Fruit fly (Drosophila melanogaster): Measurements from ENCODE around the gene CG11586.

The CG11586 gene

DNA sequence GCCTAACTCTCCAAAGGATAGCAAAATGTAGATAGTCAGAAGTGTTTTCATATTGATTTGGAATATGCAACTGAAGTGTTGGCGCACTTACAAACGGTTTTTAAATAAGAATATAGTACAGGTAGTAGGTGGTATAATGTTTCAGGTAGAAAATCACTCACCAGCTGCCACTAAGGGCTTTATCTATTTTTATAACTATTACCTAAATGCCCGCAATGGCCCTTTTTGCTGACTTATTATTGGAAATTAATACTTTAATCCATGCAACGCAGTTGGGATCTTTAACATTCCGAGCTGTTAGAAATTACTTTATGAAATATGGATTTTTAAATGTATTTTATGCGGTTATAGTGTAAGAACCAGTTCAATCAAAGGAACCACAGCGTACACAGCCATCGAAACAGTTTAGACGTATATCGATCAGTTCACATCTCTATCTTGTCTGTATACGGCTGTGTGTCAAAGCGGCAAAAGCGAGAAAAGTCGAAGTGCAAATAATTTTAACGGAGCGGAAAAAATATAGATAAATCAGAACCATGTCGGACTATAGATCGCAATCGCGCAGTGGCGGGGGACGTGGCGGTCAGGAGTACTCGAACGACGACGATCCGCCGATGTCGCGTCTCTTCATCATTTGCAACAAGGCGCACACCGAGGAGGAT, 21.3 kb upstream of the CG11586 start, which contains the start of the genes srw and CG1316 (continued):
- TF ChIP-seq pros (GFP tag; optimal IDR thresholded peaks at IDR 0.05) (no peak), YL-1 (GFP tag; optimal IDR thresholded peaks at IDR 0.05) (peak; percentile 82), CG7928 (GFP tag; optimal IDR thresholded peaks at IDR 0.05) (peak; percentile 29), CG6683 (GFP tag; optimal IDR thresholded peaks at IDR 0.05) (no peak), CG15011 (GFP tag; optimal IDR thresholded peaks at IDR 0.05) (no peak), ab (GFP tag; optimal IDR thresholded peaks at IDR 0.05) (no peak), CG8359 (GFP tag; optimal IDR thresholded peaks at IDR 0.05; ENCODE audit: borderline replicate concordance) (no peak), Doc3 (GFP tag; IDR thresholded peaks at IDR 0.05; ENCODE audit: partially characterized antibody) (0 out of 3 replicates have a peak, but pooled peaks have one; percentile 16), wek (GFP tag; optimal IDR thresholded peaks at IDR 0.05) (no peak), insv (GFP tag; optimal IDR thresholded peaks at IDR 0.05) (no peak), bsh (GFP tag; optimal IDR thresholded peaks at IDR 0.05) (no peak), Optix (GFP tag; IDR thresholded peaks at IDR 0.05) (0 out of 3 replicates have a peak, but pooled peaks have one; percentile 21), unc-4 (GFP tag; IDR thresholded peaks at IDR 0.05; ENCODE audit: partially characterized antibody) (0 out of 2 replicates have a peak, but pooled peaks have one; percentile 39), CG13123 (GFP tag; optimal IDR thresholded peaks at IDR 0.05) (no peak), hb (GFP tag; IDR thresholded peaks at IDR 0.05; ENCODE audit: partially characterized antibody) (no peak), gsb-n (tag; optimal IDR thresholded peaks at IDR 0.05) (no peak), CG6689 (GFP tag; IDR thresholded peaks at IDR 0.05) (no peak), pnt (GFP tag; optimal IDR thresholded peaks at IDR 0.05) (no peak), gfzf (GFP tag; optimal IDR thresholded peaks at IDR 0.05) (peak; percentile 12), CG16779 (GFP tag; IDR thresholded peaks at IDR 0.05) (no peak), nerfin-1 (tag; optimal IDR thresholded peaks at IDR 0.05) (no peak), bcd (GFP tag; optimal IDR thresholded peaks at IDR 0.05) (no peak), kni (GFP tag; optimal IDR thresholded peaks at IDR 0.05) (no peak), CG33557 (GFP tag; optimal IDR thresholded peaks at IDR 0.05) (no peak), NC2α (GFP tag; optimal IDR thresholded peaks at IDR 0.05) (no peak), Fer3 (tag; optimal IDR thresholded peaks at IDR 0.05) (no peak), MBD-R2 (GFP tag; IDR thresholded peaks at IDR 0.05) (peak; percentile 75), tin (GFP tag; optimal IDR thresholded peaks at IDR 0.05) (no peak), trh (GFP tag; optimal IDR thresholded peaks at IDR 0.05) (no peak)

dm6 chr3L:4282627-4283026, 20.4 kb upstream of the CG11586 start, which contains the start of gene CG11583:
TSS of gene CG11583 (minus strand) at chr3L:4282817.
- TF ChIP-seq sqz (GFP tag; optimal IDR thresholded peaks at IDR 0.05) (no peak), fd64A (GFP tag; optimal IDR thresholded peaks at IDR 0.05) (no peak), gsb (GFP tag; IDR thresholded peaks at IDR 0.05) (no peak), MBD-R2 (GFP tag; IDR thresholded peaks at IDR 0.05) (peak; percentile 89), CG12769 (tag; optimal IDR thresholded peaks at IDR 0.05) (no peak), CG9609 (GFP tag; optimal IDR thresholded peaks at IDR 0.05) (peak; percentile 38), Ets97D (GFP tag; optimal IDR thresholded peaks at IDR 0.05) (peak; percentile 86), en (GFP tag; optimal IDR thresholded peaks at IDR 0.05) (peak; percentile 4), Ravus (GFP tag; IDR thresholded peaks at IDR 0.05) (no peak), NC2β (GFP tag; optimal IDR thresholded peaks at IDR 0.05) (peak; percentile 57), CG6854 (GFP tag; optimal IDR thresholded peaks at IDR 0.05) (no peak), twi (tag; optimal IDR thresholded peaks at IDR 0.05) (peak; percentile 30), dpn (GFP tag; optimal IDR thresholded peaks at IDR 0.05) (peak; percentile 48 to 62), CG18619 (GFP tag; optimal IDR thresholded peaks at IDR 0.05) (no peak), CG17361 (GFP tag; IDR thresholded peaks at IDR 0.05) (no peak), Hmr (GFP tag; optimal IDR thresholded peaks at IDR 0.05) (no peak), CG4282 (GFP tag; optimal IDR thresholded peaks at IDR 0.05) (peak; percentile 18), CG6683 (GFP tag; optimal IDR thresholded peaks at IDR 0.05) (no peak), CG18764 (GFP tag; optimal IDR thresholded peaks at IDR 0.05) (no peak), CG5180 (GFP tag; optimal IDR thresholded peaks at IDR 0.05) (no peak), Mes4 (GFP tag; optimal IDR thresholded peaks at IDR 0.05) (no peak), dm (GFP tag; optimal IDR thresholded peaks at IDR 0.05) (peak; percentile 99), CG34224 (GFP tag; IDR thresholded peaks at IDR 0.05; ENCODE audit: partially characterized antibody) (no peak)

All from whole organism, embryonic.